Worm (Caenorhabditis elegans) whole organism, L4 larva: ENCODE data around the gene cyp-35B2.

Source experiments
- D1046.2 ChIP-seq: fragments of 200-800 bp; sonication (Bioruptor generic); IDR thresholded peaks from 2 replicates; pipeline ENCODE4 v1.3.6; 2022; ENCODE audit warnings: missing genetic modification characterization, missing compliant biosample characterization
- F10B5.3 ChIP-seq: sonication (generic microtip); optimal IDR thresholded peaks from 2 replicates; lab custom pipeline; 2016; ENCODE audit warnings: mild to moderate bottlenecking, missing genetic modification characterization, missing compliant biosample characterization
- F37D6.2 ChIP-seq: sonication (generic microtip); optimal IDR thresholded peaks from 2 replicates; lab custom pipeline; 2016; ENCODE audit warnings: mild to moderate bottlenecking, missing genetic modification characterization, missing compliant biosample characterization
- T26A8.4 ChIP-seq: fragments of 200-800 bp; sonication (Bioruptor generic); IDR thresholded peaks from 2 replicates; pipeline ENCODE4 v1.3.6; 2022; ENCODE audit warnings: missing genetic modification characterization, missing compliant biosample characterization
- ama-1 ChIP-seq: fragments of 150-350 bp; optimal IDR thresholded peaks from 2 replicates; lab custom pipeline; 2014; ENCODE audit warnings: inconsistent platforms, mixed read lengths
- attf-4 ChIP-seq: sonication (generic microtip); optimal IDR thresholded peaks from 3 replicates; lab custom pipeline; 2017; ENCODE audit warnings: missing biosample characterization, missing genetic modification characterization
- ceh-32 ChIP-seq: sonication (generic microtip); optimal IDR thresholded peaks from 2 replicates; lab custom pipeline; 2016; ENCODE audit warnings: mild to moderate bottlenecking, missing genetic modification characterization, missing compliant biosample characterization; ENCODE audit not compliant: poor library complexity
- ceh-44 ChIP-seq: fragments of 200-800 bp; sonication (Bioruptor generic); IDR thresholded peaks from 2 replicates; pipeline ENCODE4 v1.3.6; 2022; ENCODE audit warnings: missing genetic modification reagents, missing genetic modification characterization, missing compliant biosample characterization
- ceh-62 ChIP-seq: sonication (generic microtip); optimal IDR thresholded peaks from 2 replicates; lab custom pipeline; 2017; ENCODE audit warnings: missing biosample characterization, missing genetic modification characterization
- ceh-82 ChIP-seq: sonication (generic microtip); optimal IDR thresholded peaks from 2 replicates; lab custom pipeline; 2017; ENCODE audit warnings: missing biosample characterization, missing genetic modification characterization
- daf-12 ChIP-seq: fragments of 150-350 bp; optimal IDR thresholded peaks from 2 replicates; lab custom pipeline; 2014; ENCODE audit warnings: missing biosample characterization, missing genetic modification reagents, missing genetic modification characterization
- daf-8 ChIP-seq: fragments of 200-800 bp; sonication (Bioruptor generic); IDR thresholded peaks from 2 replicates; pipeline ENCODE4 v1.3.6; 2022; ENCODE audit warnings: missing genetic modification characterization, missing compliant biosample characterization
- dmd-6 ChIP-seq: fragments of 200-800 bp; sonication (Bioruptor generic); IDR thresholded peaks from 2 replicates; pipeline ENCODE4 v1.3.6; 2022; ENCODE audit warnings: missing genetic modification reagents, missing genetic modification characterization, missing compliant biosample characterization
- duxl-1 ChIP-seq: sonication (generic microtip); optimal IDR thresholded peaks from 2 replicates; lab custom pipeline; 2016; ENCODE audit warnings: mild to moderate bottlenecking, missing genetic modification characterization, moderate library complexity, missing compliant biosample characterization; ENCODE audit not compliant: poor library complexity
- dve-1 ChIP-seq: sonication (generic microtip); optimal IDR thresholded peaks from 2 replicates; lab custom pipeline; 2017; ENCODE audit warnings: antibody characterized with exemption, mild to moderate bottlenecking, missing genetic modification characterization, missing compliant biosample characterization; ENCODE audit not compliant: insufficient read depth
- egl-27 ChIP-seq: sonication (generic microtip); optimal IDR thresholded peaks from 3 replicates; lab custom pipeline; 2017; ENCODE audit warnings: missing biosample characterization, missing genetic modification reagents, missing genetic modification characterization
- lin-15B ChIP-seq: fragments of 150-350 bp; sonication (generic microtip); optimal IDR thresholded peaks from 3 replicates; lab custom pipeline; 2014; ENCODE audit warnings: missing biosample characterization, missing genetic modification characterization
- lin-29 ChIP-seq: fragments of 200-800 bp; sonication (Bioruptor generic); IDR thresholded peaks from 2 replicates; pipeline ENCODE4 v1.3.6; 2022; ENCODE audit warnings: missing genetic modification reagents, missing genetic modification characterization, missing compliant biosample characterization
- lin-38 ChIP-seq: fragments of 200-800 bp; sonication (Bioruptor generic); IDR thresholded peaks from 2 replicates; pipeline ENCODE4 v1.3.6; 2022; ENCODE audit warnings: missing genetic modification reagents, missing genetic modification characterization, missing compliant biosample characterization
- lsy-2 ChIP-seq, 2 experiments: fragments of 150-350 bp in 1 of 2; sonication (generic microtip) in 1 of 2; optimal IDR thresholded peaks; 2 replicates each; lab custom pipeline; 2014 to 2017; ENCODE audit warnings: missing biosample characterization in 2 of 2, missing genetic modification characterization in 2 of 2
- madf-5 ChIP-seq, 2 experiments: fragments of 200-800 bp; sonication (Bioruptor generic); IDR thresholded peaks; 2 replicates each; pipeline ENCODE4 v1.3.6; 2022; ENCODE audit warnings: missing compliant biosample characterization in 2 of 2, missing genetic modification characterization in 2 of 2
- mep-1 ChIP-seq: fragments of 150-350 bp; sonication (generic microtip); optimal IDR thresholded peaks from 3 replicates; lab custom pipeline; 2014; ENCODE audit warnings: missing biosample characterization, missing genetic modification characterization
- mxl-2 ChIP-seq: fragments of 200-800 bp; sonication (Bioruptor generic); conservative IDR thresholded peaks from 2 replicates; pipeline ENCODE4 v1.3.6; 2022; ENCODE audit warnings: missing genetic modification reagents, missing genetic modification characterization, missing compliant biosample characterization
- nhr-102 ChIP-seq: sonication (generic microtip); optimal IDR thresholded peaks from 2 replicates; lab custom pipeline; 2016; ENCODE audit warnings: mild to moderate bottlenecking, missing genetic modification characterization, moderate library complexity, missing compliant biosample characterization
- nhr-11 ChIP-seq: fragments of 150-350 bp; optimal IDR thresholded peaks from 2 replicates; lab custom pipeline; 2014; ENCODE audit warnings: missing biosample characterization, missing genetic modification characterization
- nhr-28 ChIP-seq: fragments of 150-350 bp; optimal IDR thresholded peaks from 2 replicates; lab custom pipeline; 2014; ENCODE audit warnings: missing biosample characterization, missing genetic modification characterization
- nhr-42 ChIP-seq: fragments of 200-800 bp; sonication (Bioruptor generic); IDR thresholded peaks from 2 replicates; pipeline ENCODE4 v1.3.6; 2022; ENCODE audit warnings: missing genetic modification characterization, missing compliant biosample characterization
- nhr-48 ChIP-seq: sonication (generic microtip); optimal IDR thresholded peaks from 2 replicates; lab custom pipeline; 2016; ENCODE audit warnings: mild to moderate bottlenecking, missing genetic modification characterization, missing compliant biosample characterization
- pqm-1 ChIP-seq: sonication (generic microtip); optimal IDR thresholded peaks from 2 replicates; lab custom pipeline; 2017; ENCODE audit warnings: missing biosample characterization, missing genetic modification characterization
- rbr-2 ChIP-seq: sonication (generic microtip); optimal IDR thresholded peaks from 2 replicates; lab custom pipeline; 2016; ENCODE audit warnings: missing genotype, missing genetic modification characterization, missing compliant biosample characterization
- saeg-2 ChIP-seq: fragments of 200-800 bp; sonication (Bioruptor generic); IDR thresholded peaks from 2 replicates; pipeline ENCODE4 v1.3.6; 2022; ENCODE audit warnings: missing genetic modification reagents, missing genetic modification characterization, missing compliant biosample characterization
- set-16 ChIP-seq: fragments of 200-800 bp; sonication (Bioruptor generic); IDR thresholded peaks from 2 replicates; pipeline ENCODE4 v1.3.6; 2022; ENCODE audit warnings: missing genetic modification reagents, missing genetic modification characterization, missing compliant biosample characterization
- snpc-1.2 ChIP-seq: fragments of 200-800 bp; sonication (Bioruptor generic); IDR thresholded peaks from 2 replicates; pipeline ENCODE4 v1.3.6; 2022; ENCODE audit warnings: missing genetic modification reagents, missing genetic modification characterization, missing compliant biosample characterization
- snpc-4 ChIP-seq: fragments of 150-350 bp; optimal IDR thresholded peaks from 2 replicates; lab custom pipeline; 2014; ENCODE audit warnings: missing biosample characterization, missing genetic modification characterization
- unc-130 ChIP-seq: sonication (generic microtip); optimal IDR thresholded peaks from 2 replicates; lab custom pipeline; 2016; ENCODE audit warnings: missing genetic modification reagents, missing genetic modification characterization, missing compliant biosample characterization
- unc-62 ChIP-seq, 3 experiments: fragments of 150-350 bp in 1 of 3; sonication (generic microtip); optimal IDR thresholded peaks in 2 of 3; peaks in 1 of 3; 1 replicate in 1 of 3; 2 replicates in 2 of 3; lab custom pipeline; 2014 to 2017; ENCODE audit warnings: missing biosample characterization in 3 of 3, missing genetic modification characterization in 3 of 3, missing genetic modification reagents in 3 of 3, missing genotype in 1 of 3
- vab-7 ChIP-seq: fragments of 200-800 bp; sonication (Bioruptor generic); IDR thresholded peaks from 2 replicates; pipeline ENCODE4 v1.3.6; 2022; ENCODE audit warnings: missing genetic modification reagents, missing genetic modification characterization, missing compliant biosample characterization
- zfp-2 ChIP-seq: sonication (generic microtip); optimal IDR thresholded peaks from 2 replicates; lab custom pipeline; 2016; ENCODE audit warnings: mild to moderate bottlenecking, missing genetic modification characterization, missing compliant biosample characterization
- zip-11 ChIP-seq: fragments of 200-800 bp; sonication (Bioruptor generic); IDR thresholded peaks from 2 replicates; pipeline ENCODE4 v1.3.6; 2022; ENCODE audit warnings: missing genetic modification characterization, missing compliant biosample characterization

Gene cyp-35B2

ce11 chrV:3922547-3922946, 19.4 kb upstream of the cyp-35B2 start:
- TF ChIP-seq unc-62 (GFP tag; optimal IDR thresholded peaks at IDR 0.05 in 1 of 2; lab: Kevin White, UChicago) = peak in 1 of 2 experiments; percentile 97
- TF ChIP-seq unc-62 (tag; optimal IDR thresholded peaks at IDR 0.05; lab: Kevin White, UChicago) = no peak
- TF ChIP-seq egl-27 (tag; lab: Kevin White, UChicago) = no peak

DNA sequence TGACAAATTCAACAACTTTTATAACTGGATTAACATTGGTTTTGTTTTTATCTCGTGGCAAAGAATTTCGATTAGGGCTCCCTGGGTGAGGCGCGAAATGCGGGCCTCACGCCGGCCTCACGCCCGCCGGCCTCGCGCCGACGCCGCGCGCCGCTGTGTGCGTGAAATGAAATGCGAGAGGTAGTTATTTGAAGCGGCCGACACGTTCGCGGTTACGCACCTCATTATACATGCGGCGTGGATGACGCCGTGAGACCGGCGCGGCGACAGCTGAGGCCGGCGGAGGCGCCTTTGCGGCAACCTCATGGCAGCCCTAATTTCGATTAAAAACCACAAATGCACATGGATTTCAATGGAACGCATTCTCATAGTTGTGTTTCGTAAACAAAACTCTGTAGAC, 14.4 kb upstream of the cyp-35B2 start:
- no peak for TF ChIP-seq F10B5.3 (tag; lab: Kevin White, UChicago)
- TF ChIP-seq set-16 = peak; percentile 92
- TF ChIP-seq madf-5 (GFP tag; IDR thresholded peaks at IDR 0.05; lab: Robert Waterston, UW) = 0 out of 4 replicates have a peak, but pooled peaks of 1 of the 2 experiments have one; percentile 8

DNA sequence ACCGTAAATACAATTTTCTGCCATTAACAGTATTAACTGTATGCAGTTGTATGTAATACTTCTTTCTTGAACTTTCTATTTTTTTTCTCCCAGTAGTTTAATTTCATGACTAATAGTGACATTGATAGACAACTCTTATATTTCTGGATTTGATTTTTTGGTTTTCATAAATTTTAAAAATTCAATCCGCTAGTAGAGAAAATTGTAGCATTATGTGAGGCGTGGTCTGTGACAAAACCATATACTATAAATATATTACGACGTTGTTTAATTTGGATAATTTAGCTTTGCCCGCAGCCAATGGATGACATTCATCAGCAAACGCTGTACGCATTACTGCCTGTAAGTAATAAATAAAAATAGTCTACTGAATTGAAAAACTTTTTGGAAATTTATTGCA, 12.9 kb upstream of the cyp-35B2 start, which contains the start of gene srx-64:
srx-64 (plus strand) TSS at position 301 of the 400 bp plus-strand sequence.
- no peak for TF ChIP-seq lsy-2 (tag; optimal IDR thresholded peaks at IDR 0.05; lab: Kevin White, UChicago)
- no peak for TF ChIP-seq zip-11 (GFP tag; lab: Robert Waterston, UW)
- no peak for TF ChIP-seq duxl-1 (tag; lab: Kevin White, UChicago)
- no peak for TF ChIP-seq lin-38 (GFP tag; lab: Robert Waterston, UW)
- TF ChIP-seq daf-12 (tag; lab: Kevin White, UChicago) = no peak
- no peak for TF ChIP-seq ceh-82
- no peak for TF ChIP-seq mep-1 (tag; lab: Kevin White, UChicago)
- no peak for TF ChIP-seq mxl-2 (GFP tag; lab: Robert Waterston, UW)
- TF ChIP-seq vab-7 (GFP tag; lab: Robert Waterston, UW) = no peak
- no peak for TF ChIP-seq rbr-2 (tag; lab: Kevin White, UChicago)
- TF ChIP-seq snpc-1.2 (GFP tag; lab: Robert Waterston, UW) = no peak
- TF ChIP-seq D1046.2 = no peak
- no peak for TF ChIP-seq nhr-28 (tag; lab: Kevin White, UChicago)
- TF ChIP-seq lin-29 (GFP tag; lab: Robert Waterston, UW) = no peak
- no peak for TF ChIP-seq ceh-32 (tag; lab: Kevin White, UChicago)
- TF ChIP-seq nhr-102 (tag; lab: Kevin White, UChicago) = no peak
- no peak for TF ChIP-seq unc-130 (GFP tag; lab: Kevin White, UChicago)

DNA sequence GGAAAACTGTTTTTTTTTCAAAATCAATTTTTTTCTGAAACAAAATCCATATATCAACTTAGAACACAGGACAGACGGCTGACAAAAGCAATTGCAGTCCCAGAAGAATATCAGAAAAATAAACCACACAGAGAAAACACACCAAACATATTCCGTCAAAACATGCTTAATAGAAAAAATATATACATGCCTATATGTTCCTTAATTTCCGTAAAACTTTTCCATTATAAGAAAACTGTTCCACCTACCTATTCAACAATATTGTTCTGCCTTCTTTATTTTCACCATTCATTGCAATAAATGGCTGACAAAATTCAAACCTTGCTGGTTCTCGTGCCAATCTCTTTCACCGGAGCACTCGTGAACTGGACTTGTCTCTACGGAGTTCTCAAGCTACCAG, 10.6 kb upstream of the cyp-35B2 start, which contains the start of gene srx-63:
srx-63 (plus strand) TSS at position 301 of the 400 bp plus-strand sequence.
- TF ChIP-seq T26A8.4 (no peak), ceh-62 (no peak), zfp-2 (tag; lab: Kevin White, UChicago) (no peak), nhr-11 (tag; lab: Kevin White, UChicago) (no peak)

ce11 chrV:3935892-3936478, 6.0 kb upstream of the cyp-35B2 start, which contains the start of gene cyp-35A5:
TSS of gene cyp-35A5 (plus strand) at chrV:3936326.
- TF ChIP-seq ceh-44 (GFP tag; lab: Robert Waterston, UW) (no peak), attf-4 (no peak), lin-29 (GFP tag; lab: Robert Waterston, UW) (no peak), nhr-48 (no peak), lin-15B (tag; lab: Kevin White, UChicago) (no peak), pqm-1 (tag; lab: Kevin White, UChicago) (peak; percentile 7), F37D6.2 (tag; lab: Kevin White, UChicago) (no peak), daf-8 (GFP tag; lab: Robert Waterston, UW) (no peak), unc-130 (GFP tag; lab: Kevin White, UChicago) (no peak), dve-1 (tag; lab: Kevin White, UChicago) (no peak), ama-1 (lab: Kevin White, UChicago) (no peak), mxl-2 (GFP tag; lab: Robert Waterston, UW) (no peak), saeg-2 (GFP tag; lab: Robert Waterston, UW) (no peak), snpc-4 (no peak), lin-38 (GFP tag; lab: Robert Waterston, UW) (no peak), nhr-42 (GFP tag; lab: Robert Waterston, UW) (no peak), nhr-11 (tag; lab: Kevin White, UChicago) (no peak), dmd-6 (GFP tag; lab: Robert Waterston, UW) (0 out of 2 replicates have a peak, but pooled peaks have one; percentile 34), madf-5 (GFP tag; IDR thresholded peaks at IDR 0.05; lab: Robert Waterston, UW) (no peak), nhr-28 (tag; lab: Kevin White, UChicago) (peak; percentile 86)
- TF ChIP-seq, all 104 proteins: peak for 3
